Fruit fly (Drosophila melanogaster) whole organism, embryonic: ENCODE results near the gene CG13001.

Experiments used
- CG10321 ChIP-seq: fragments of 200-800 bp; sonication (Bioruptor generic); IDR thresholded peaks from 2 replicates; pipeline ENCODE4 v1.3.6; 2022; ENCODE audit warnings: missing biosample characterization, missing genetic modification characterization
- CG11093 ChIP-seq: fragments of 200-800 bp; sonication (Bioruptor generic); IDR thresholded peaks from 3 replicates; pipeline ENCODE4 v1.3.6; 2022; ENCODE audit warnings: missing biosample characterization, missing genetic modification characterization
- CG11398 ChIP-seq: fragments of 200-800 bp; sonication (Bioruptor generic); optimal IDR thresholded peaks from 2 replicates; lab custom pipeline; 2016; ENCODE audit warnings: missing biosample characterization, missing genetic modification characterization
- CG11456 ChIP-seq: fragments of 200-800 bp; sonication (Bioruptor generic); IDR thresholded peaks from 3 replicates; pipeline ENCODE4 v1.3.6; 2022; ENCODE audit warnings: missing biosample characterization, missing genetic modification characterization
- CG12391 ChIP-seq: fragments of 200-800 bp; sonication (Bioruptor generic); optimal IDR thresholded peaks from 3 replicates; lab custom pipeline; 2018; ENCODE audit warnings: missing biosample characterization, mild to moderate bottlenecking, missing genetic modification characterization, moderate library complexity
- CG13894 ChIP-seq: fragments of 200-800 bp; sonication (Bioruptor generic); optimal IDR thresholded peaks from 3 replicates; lab custom pipeline; 2018; ENCODE audit warnings: missing biosample characterization, mild to moderate bottlenecking, missing genetic modification characterization, moderate library complexity
- CG14965 ChIP-seq: fragments of 200-800 bp; sonication (Bioruptor generic); optimal IDR thresholded peaks from 2 replicates; lab custom pipeline; 2016; ENCODE audit warnings: missing biosample characterization, missing genetic modification characterization, borderline replicate concordance
- CG1603 ChIP-seq: fragments of 200-800 bp; sonication (Bioruptor generic); optimal IDR thresholded peaks from 2 replicates; lab custom pipeline; 2019; ENCODE audit warnings: missing biosample characterization, mild to moderate bottlenecking, missing genetic modification characterization, moderate library complexity
- CG17829 ChIP-seq: fragments of 200-800 bp; optimal IDR thresholded peaks from 2 replicates; lab custom pipeline; 2019; ENCODE audit warnings: missing biosample characterization, mild to moderate bottlenecking, missing genetic modification characterization, moderate library complexity
- CG17912 ChIP-seq: fragments of 200-800 bp; sonication (Bioruptor generic); optimal IDR thresholded peaks from 2 replicates; lab custom pipeline; 2018; ENCODE audit warnings: missing biosample characterization, mild to moderate bottlenecking, missing genetic modification characterization
- CG2202 ChIP-seq: fragments of 200-800 bp; sonication (Bioruptor generic); optimal IDR thresholded peaks from 2 replicates; lab custom pipeline; 2018; ENCODE audit warnings: missing biosample characterization, mild to moderate bottlenecking, missing genetic modification characterization
- CG2678 ChIP-seq: fragments of 200-800 bp; sonication (Bioruptor generic); optimal IDR thresholded peaks from 3 replicates; lab custom pipeline; 2019; ENCODE audit warnings: missing biosample characterization, mild to moderate bottlenecking, missing genetic modification characterization, moderate library complexity
- CG31365 ChIP-seq: fragments of 200-800 bp; sonication (Bioruptor generic); optimal IDR thresholded peaks from 2 replicates; lab custom pipeline; 2018; ENCODE audit warnings: missing biosample characterization, mild to moderate bottlenecking, missing genetic modification characterization
- CG4282 ChIP-seq: fragments of 200-800 bp; sonication (Bioruptor generic); optimal IDR thresholded peaks from 2 replicates; lab custom pipeline; 2016; ENCODE audit warnings: missing biosample characterization, missing genetic modification characterization
- CG7786 ChIP-seq: fragments of 200-800 bp; sonication (Bioruptor generic); optimal IDR thresholded peaks from 2 replicates; lab custom pipeline; 2016; ENCODE audit warnings: missing biosample characterization, missing genetic modification characterization
- CG9215 ChIP-seq: fragments of 200-800 bp; sonication (Bioruptor generic); IDR thresholded peaks from 2 replicates; pipeline ENCODE4 v1.3.6; 2022; ENCODE audit warnings: missing biosample characterization, missing genetic modification characterization
- CHES-1-like ChIP-seq: fragments of 200-800 bp; sonication (Bioruptor generic); optimal IDR thresholded peaks from 2 replicates; lab custom pipeline; 2016; ENCODE audit warnings: missing biosample characterization, missing genetic modification characterization
- D19B ChIP-seq: fragments of 200-800 bp; sonication (Bioruptor generic); optimal IDR thresholded peaks from 2 replicates; lab custom pipeline; 2017; ENCODE audit warnings: missing biosample characterization, mild to moderate bottlenecking, missing genetic modification characterization
- Dek ChIP-seq: fragments of 200-800 bp; sonication (Bioruptor generic); optimal IDR thresholded peaks from 3 replicates; lab custom pipeline; 2019; ENCODE audit warnings: missing biosample characterization, mild to moderate bottlenecking, missing genetic modification characterization, moderate library complexity
- Dip3 ChIP-seq: fragments of 200-800 bp; sonication (Bioruptor generic); optimal IDR thresholded peaks from 3 replicates; lab custom pipeline; 2016; ENCODE audit warnings: missing biosample characterization, missing genetic modification characterization
- Doc2 ChIP-seq: fragments of 200-800 bp; sonication (Bioruptor generic); IDR thresholded peaks from 2 replicates; pipeline ENCODE4 v1.3.6; 2022; ENCODE audit warnings: missing biosample characterization, missing genetic modification characterization
- E2f2 ChIP-seq: fragments of 200-800 bp; sonication (Bioruptor generic); IDR thresholded peaks from 2 replicates; pipeline ENCODE4 v1.3.6; 2022; ENCODE audit warnings: missing biosample characterization, missing genetic modification characterization
- Hmr ChIP-seq: fragments of 200-800 bp; sonication (Bioruptor generic); optimal IDR thresholded peaks from 3 replicates; lab custom pipeline; 2017; ENCODE audit warnings: mild to moderate bottlenecking, missing biosample characterization, missing genetic modification reagents, missing genetic modification characterization
- Hr78 ChIP-seq, 2 experiments: fragments of 200-800 bp in 1 of 2; fragments of >200 bp in 1 of 2; sonication (Bioruptor generic) in 1 of 2; optimal IDR thresholded peaks; 2 replicates each; lab custom pipeline; 2017 to 2019; ENCODE audit warnings: missing biosample characterization in 2 of 2, missing genetic modification characterization in 2 of 2, mild to moderate bottlenecking in 1 of 2, moderate library complexity in 1 of 2
- Nf-YC ChIP-seq: fragments of 200-800 bp; optimal IDR thresholded peaks from 3 replicates; lab custom pipeline; 2019; ENCODE audit warnings: missing biosample characterization, mild to moderate bottlenecking, missing genetic modification characterization, moderate library complexity
- Ptx1 ChIP-seq: fragments of 200-800 bp; sonication (Bioruptor generic); IDR thresholded peaks from 2 replicates; pipeline ENCODE4 v1.3.6; 2022; ENCODE audit warnings: missing biosample characterization, missing genetic modification characterization
- Ravus ChIP-seq: fragments of 200-800 bp; sonication (Bioruptor generic); IDR thresholded peaks from 2 replicates; pipeline ENCODE4 v1.3.6; 2022; ENCODE audit warnings: missing biosample characterization, missing genetic modification characterization
- Tbp ChIP-seq: fragments of >200 bp; optimal IDR thresholded peaks from 2 replicates; lab custom pipeline; 2018; ENCODE audit warnings: missing biosample characterization, missing genetic modification characterization
- ab ChIP-seq: fragments of 200-800 bp; sonication (Bioruptor generic); optimal IDR thresholded peaks from 2 replicates; lab custom pipeline; 2016; ENCODE audit warnings: missing biosample characterization, missing genetic modification characterization
- ato ChIP-seq: fragments of 200-800 bp; sonication (Bioruptor generic); IDR thresholded peaks from 2 replicates; pipeline ENCODE4 v1.3.6; 2022; ENCODE audit warnings: missing biosample characterization, missing genetic modification characterization; ENCODE audit not compliant: partially characterized antibody
- chinmo ChIP-seq: fragments of 200-800 bp; sonication (Bioruptor generic); IDR thresholded peaks from 4 replicates; pipeline ENCODE4 v1.3.6; 2022; ENCODE audit warnings: missing biosample characterization, missing genetic modification characterization; ENCODE audit not compliant: partially characterized antibody
- corto ChIP-seq: fragments of 200-800 bp; sonication (Bioruptor generic); optimal IDR thresholded peaks from 2 replicates; lab custom pipeline; 2016; ENCODE audit warnings: missing biosample characterization, mild to moderate bottlenecking, missing genetic modification characterization, moderate library complexity
- dmrt11E ChIP-seq: fragments of 200-800 bp; sonication (Bioruptor generic); optimal IDR thresholded peaks from 3 replicates; lab custom pipeline; 2018; ENCODE audit warnings: missing biosample characterization, mild to moderate bottlenecking, missing genetic modification characterization, moderate library complexity
- en ChIP-seq: fragments of 200-800 bp; sonication (Bioruptor generic); optimal IDR thresholded peaks from 2 replicates; lab custom pipeline; 2016; ENCODE audit warnings: missing biosample characterization, missing genetic modification characterization
- h ChIP-seq: fragments of >200 bp; optimal IDR thresholded peaks from 2 replicates; lab custom pipeline; 2017
- hb ChIP-seq: fragments of 200-800 bp; sonication (Bioruptor generic); IDR thresholded peaks from 3 replicates; pipeline ENCODE4 v1.3.6; 2022; ENCODE audit warnings: missing biosample characterization, missing genetic modification characterization; ENCODE audit not compliant: partially characterized antibody
- jigr1 ChIP-seq: fragments of 200-800 bp; sonication (Bioruptor generic); IDR thresholded peaks from 3 replicates; pipeline ENCODE4 v1.3.6; 2022; ENCODE audit warnings: missing biosample characterization, missing genetic modification characterization
- klu ChIP-seq: fragments of 200-800 bp; sonication (Bioruptor generic); IDR thresholded peaks from 2 replicates; pipeline ENCODE4 v1.3.6; 2022; ENCODE audit warnings: missing biosample characterization, missing genetic modification characterization
- lbe ChIP-seq: fragments of 200-800 bp; sonication (Bioruptor generic); optimal IDR thresholded peaks from 2 replicates; lab custom pipeline; 2016; ENCODE audit warnings: missing biosample characterization, mild to moderate bottlenecking, missing genetic modification characterization
- maf-S ChIP-seq: fragments of 200-800 bp; sonication (Bioruptor generic); optimal IDR thresholded peaks from 2 replicates; lab custom pipeline; 2016; ENCODE audit warnings: missing biosample characterization, missing genetic modification characterization
- pb ChIP-seq: fragments of 200-800 bp; sonication (Bioruptor generic); optimal IDR thresholded peaks from 3 replicates; lab custom pipeline; 2016; ENCODE audit warnings: missing biosample characterization, missing genetic modification characterization
- pita ChIP-seq: fragments of 200-800 bp; sonication (Bioruptor generic); optimal IDR thresholded peaks from 2 replicates; lab custom pipeline; 2017; ENCODE audit warnings: missing biosample characterization, mild to moderate bottlenecking, missing genetic modification characterization
- pnt ChIP-seq: fragments of 200-800 bp; sonication (Bioruptor generic); optimal IDR thresholded peaks from 3 replicates; lab custom pipeline; 2016; ENCODE audit warnings: missing biosample characterization, missing genetic modification characterization
- ranshi ChIP-seq: fragments of 200-800 bp; sonication (Bioruptor generic); IDR thresholded peaks from 2 replicates; pipeline ENCODE4 v1.3.6; 2022; ENCODE audit warnings: missing biosample characterization, missing genetic modification characterization
- rib ChIP-seq: fragments of 200-800 bp; sonication (Bioruptor generic); IDR thresholded peaks from 2 replicates; pipeline ENCODE4 v1.3.6; 2022; ENCODE audit warnings: missing biosample characterization, missing genetic modification characterization
- seq ChIP-seq: fragments of 200-800 bp; sonication (Bioruptor generic); IDR thresholded peaks from 2 replicates; pipeline ENCODE4 v1.3.6; 2022; ENCODE audit warnings: missing biosample characterization, missing genetic modification characterization
- sob ChIP-seq: fragments of 200-800 bp; sonication (Bioruptor generic); IDR thresholded peaks from 2 replicates; pipeline ENCODE4 v1.3.6; 2022; ENCODE audit warnings: missing biosample characterization, missing genetic modification characterization
- tll ChIP-seq, 2 experiments: fragments of 200-800 bp in 1 of 2; fragments of >200 bp in 1 of 2; sonication (Bioruptor generic) in 1 of 2; optimal IDR thresholded peaks; 2 replicates each; lab custom pipeline; 2017 to 2019; ENCODE audit warnings: missing biosample characterization in 2 of 2, missing genetic modification characterization in 2 of 2, mild to moderate bottlenecking in 1 of 2, moderate library complexity in 1 of 2
- zf30C ChIP-seq: fragments of 200-800 bp; sonication (Bioruptor generic); optimal IDR thresholded peaks from 3 replicates; lab custom pipeline; 2018; ENCODE audit warnings: missing biosample characterization, mild to moderate bottlenecking, missing genetic modification characterization

The CG13001 gene

DNA sequence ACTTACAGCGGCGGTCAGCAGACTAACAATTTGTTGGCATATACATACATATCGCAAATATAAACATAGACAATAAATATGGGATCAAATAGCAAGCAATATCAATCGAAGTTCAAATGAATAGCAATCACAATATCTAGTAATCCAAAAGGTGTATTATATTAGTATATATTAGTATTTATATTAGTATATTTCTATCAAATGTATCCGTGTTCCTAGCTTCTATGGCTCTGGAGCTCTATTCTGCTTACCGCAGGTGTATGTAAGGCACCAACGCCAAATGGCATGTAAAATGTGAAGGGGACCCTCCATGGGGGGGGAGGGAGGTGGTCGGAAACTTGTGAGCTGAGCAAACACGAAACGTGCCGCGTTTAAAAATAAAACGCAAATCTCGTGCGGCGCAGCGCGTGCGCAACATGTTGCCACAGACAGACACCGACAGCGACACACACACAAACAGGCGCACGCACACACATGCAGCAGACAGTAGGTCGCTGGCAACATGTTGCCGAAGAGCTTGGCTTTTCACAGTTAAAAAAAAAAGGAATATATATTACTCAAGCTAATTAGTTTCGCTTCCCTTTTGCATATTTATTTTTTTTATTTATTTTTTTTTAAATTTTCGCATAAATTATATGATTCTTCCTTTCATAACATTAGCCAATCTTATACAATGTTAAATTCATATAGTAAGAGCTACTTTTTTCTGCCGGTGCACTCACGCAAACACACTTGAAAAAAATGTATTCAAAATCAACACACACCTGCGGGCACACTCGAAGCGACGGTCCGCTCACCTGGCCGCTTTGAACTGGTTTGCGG is 12.0 kb downstream of the CG13001 start (continued):
- TF ChIP-seq E2f2 (0 out of 2 replicates have a peak, but pooled peaks have one; percentile 10), CG17829 (tag; lab: Kevin White, UChicago) (peak; percentile 60), ranshi (peak; percentile 84), h (lab: Kevin White, UChicago) (no peak), Tbp (GFP tag; lab: Kevin White, UChicago) (no peak), CG11398 (GFP tag; lab: Kevin White, UChicago) (no peak), Ptx1 (peak; percentile 80), pb (GFP tag; lab: Kevin White, UChicago) (no peak), CG4282 (GFP tag; lab: Kevin White, UChicago) (no peak), chinmo (GFP tag; lab: Robert Waterston, UW) (peak; percentile 42; the same call in 1 of the 4 replicates), CG2202 (peak; percentile 3), Hr78 (GFP tag; optimal IDR thresholded peaks at IDR 0.05; lab: Kevin White, UChicago) (no peak), zf30C (GFP tag; lab: Kevin White, UChicago) (peak; percentile 53), maf-S (GFP tag; lab: Kevin White, UChicago) (no peak), CG13894 (tag; lab: Kevin White, UChicago) (peak; percentile 36), jigr1 (peak; percentile 42; the same call in 2 of the 3 replicates), CG31365 (tag; lab: Kevin White, UChicago) (no peak), CG1603 (tag; lab: Kevin White, UChicago) (peak; percentile 2), CG11456 (peak; percentile 75; the same call in 2 of the 3 replicates), en (GFP tag; lab: Kevin White, UChicago) (no peak), CG17912 (GFP tag; lab: Kevin White, UChicago) (no peak), pita (GFP tag; lab: Kevin White, UChicago) (no peak), klu (GFP tag; lab: Robert Waterston, UW) (0 out of 2 replicates have a peak, but pooled peaks have one; percentile 18), seq (GFP tag; lab: Robert Waterston, UW) (peak; percentile 32; the same call in 1 of the 2 replicates), rib (GFP tag; lab: Robert Waterston, UW) (no peak), CG11093 (GFP tag; lab: Robert Waterston, UW) (peak; percentile 39; the same call in 1 of the 3 replicates), CG14965 (no peak), CG9215 (GFP tag; lab: Robert Waterston, UW) (peak; percentile 44), CHES-1-like (GFP tag; lab: Kevin White, UChicago) (no peak), corto (no peak), CG10321 (GFP tag; lab: Robert Waterston, UW) (no peak), Dek (peak; percentile 36), Hmr (GFP tag; lab: Kevin White, UChicago) (peak; percentile 51), Doc2 (GFP tag; lab: Robert Waterston, UW) (no peak), lbe (GFP tag; lab: Kevin White, UChicago) (peak; percentile 9), CG12391 (tag; lab: Kevin White, UChicago) (peak; percentile 63), Ravus (GFP tag; lab: Robert Waterston, UW) (no peak; the same call in 1 of the 2 replicates), sob (no peak; the same call in none of the 2 replicates), ab (GFP tag; lab: Kevin White, UChicago) (no peak), ato (no peak), hb (GFP tag; lab: Robert Waterston, UW) (no peak), D19B (GFP tag; lab: Kevin White, UChicago) (peak; percentile 14), dmrt11E (tag; lab: Kevin White, UChicago) (peak; percentile 31), tll (GFP tag; optimal IDR thresholded peaks at IDR 0.05; lab: Kevin White, UChicago) (no peak), pnt (GFP tag; lab: Kevin White, UChicago) (no peak), Nf-YC (tag; lab: Kevin White, UChicago) (peak; percentile 35), Dip3 (GFP tag; lab: Kevin White, UChicago) (no peak), CG2678 (tag; lab: Kevin White, UChicago) (peak; percentile 81), CG7786 (peak; percentile 13)
